Worm (Caenorhabditis elegans) whole organism, young adult: ENCODE data around the gene C32D5.8.

Source experiments
- B0261.1 ChIP-seq: sonication (generic microtip); optimal IDR thresholded peaks from 2 replicates; lab custom pipeline; 2016; ENCODE audit warnings: mild to moderate bottlenecking, missing genetic modification characterization, moderate library complexity, missing compliant biosample characterization
- B0336.3 ChIP-seq: fragments of 200-800 bp; sonication (Bioruptor generic); IDR thresholded peaks from 2 replicates; pipeline ENCODE4 v1.3.6; 2022; ENCODE audit warnings: missing genetic modification characterization, missing compliant biosample characterization
- C06A6.2 ChIP-seq: fragments of 200-800 bp; sonication (Bioruptor generic); conservative IDR thresholded peaks from 2 replicates; pipeline ENCODE4 v1.3.6; 2022; ENCODE audit warnings: missing genetic modification characterization, missing compliant biosample characterization
- C17E4.6 ChIP-seq: fragments of 200-800 bp; sonication (Bioruptor generic); IDR thresholded peaks from 2 replicates; pipeline ENCODE4 v1.3.6; 2022; ENCODE audit warnings: missing genetic modification reagents, missing genetic modification characterization, missing compliant biosample characterization
- F10E7.11 ChIP-seq: sonication (generic microtip); optimal IDR thresholded peaks from 2 replicates; lab custom pipeline; 2017; ENCODE audit warnings: mild to moderate bottlenecking, missing genetic modification characterization, moderate library complexity, missing compliant biosample characterization
- Y53F4B.3 ChIP-seq: fragments of 200-800 bp; sonication (Bioruptor generic); IDR thresholded peaks from 2 replicates; pipeline ENCODE4 v1.3.6; 2022; ENCODE audit warnings: missing genetic modification reagents, missing genetic modification characterization, missing compliant biosample characterization
- Y79H2A.3 ChIP-seq: fragments of 200-800 bp; sonication (Bioruptor generic); conservative IDR thresholded peaks from 2 replicates; pipeline ENCODE4 v1.3.6; 2022; ENCODE audit warnings: missing genetic modification reagents, missing genetic modification characterization, missing compliant biosample characterization
- akir-1 ChIP-seq: fragments of 200-800 bp; sonication (Bioruptor generic); optimal IDR thresholded peaks from 2 replicates; lab custom pipeline; 2018; ENCODE audit warnings: mild to moderate bottlenecking, missing genetic modification characterization, moderate library complexity, missing compliant biosample characterization
- aptf-2 ChIP-seq: fragments of 200-800 bp; sonication (Bioruptor generic); conservative IDR thresholded peaks from 2 replicates; pipeline ENCODE4 v1.3.6; 2022; ENCODE audit warnings: missing genetic modification reagents, missing genetic modification characterization, missing compliant biosample characterization
- aptf-3 ChIP-seq: fragments of 200-800 bp; sonication (Bioruptor generic); IDR thresholded peaks from 2 replicates; pipeline ENCODE4 v1.3.6; 2022; ENCODE audit warnings: missing genetic modification characterization, missing compliant biosample characterization
- atf-7 ChIP-seq: sonication (generic microtip); optimal IDR thresholded peaks from 2 replicates; lab custom pipeline; 2017; ENCODE audit warnings: mild to moderate bottlenecking, missing genetic modification characterization, missing compliant biosample characterization
- attf-3 ChIP-seq: fragments of 200-800 bp; sonication (Bioruptor generic); conservative IDR thresholded peaks from 2 replicates; pipeline ENCODE4 v1.3.6; 2022; ENCODE audit warnings: missing genetic modification reagents, missing genetic modification characterization, missing compliant biosample characterization
- bed-1 ChIP-seq: fragments of 200-800 bp; sonication (Bioruptor generic); IDR thresholded peaks from 2 replicates; pipeline ENCODE4 v1.3.6; 2022; ENCODE audit warnings: missing genetic modification reagents, missing genetic modification characterization, missing compliant biosample characterization
- bed-2 ChIP-seq: fragments of 200-800 bp; sonication (Bioruptor generic); IDR thresholded peaks from 2 replicates; pipeline ENCODE4 v1.3.6; 2022; ENCODE audit warnings: missing genetic modification reagents, missing genetic modification characterization, missing compliant biosample characterization
- ccch-3 ChIP-seq: fragments of 200-800 bp; sonication (Bioruptor generic); optimal IDR thresholded peaks from 2 replicates; lab custom pipeline; 2018; ENCODE audit warnings: mild to moderate bottlenecking, missing genetic modification characterization, missing compliant biosample characterization
- cebp-1 ChIP-seq, 2 experiments: fragments of 200-800 bp in 1 of 2; sonication (Bioruptor generic) in 1 of 2; sonication (generic microtip) in 1 of 2; IDR thresholded peaks in 1 of 2; optimal IDR thresholded peaks in 1 of 2; 2 replicates each; pipeline versions ENCODE4 v1.3.6 to Lab custom; 2017 to 2022; ENCODE audit warnings: missing compliant biosample characterization in 2 of 2, missing genetic modification characterization in 2 of 2, mild to moderate bottlenecking in 1 of 2, missing genetic modification reagents in 1 of 2, moderate library complexity in 1 of 2
- cebp-2 ChIP-seq: fragments of 200-800 bp; sonication (Bioruptor generic); IDR thresholded peaks from 2 replicates; pipeline ENCODE4 v1.3.6; 2022; ENCODE audit warnings: missing genetic modification characterization, missing compliant biosample characterization
- ceh-100 ChIP-seq: fragments of 200-800 bp; sonication (Bioruptor generic); IDR thresholded peaks from 2 replicates; pipeline ENCODE4 v1.3.6; 2022; ENCODE audit warnings: missing genetic modification reagents, missing genetic modification characterization, missing compliant biosample characterization
- ceh-27 ChIP-seq: fragments of 200-800 bp; sonication (Bioruptor generic); optimal IDR thresholded peaks from 2 replicates; lab custom pipeline; 2018; ENCODE audit warnings: mild to moderate bottlenecking, missing genetic modification characterization, moderate library complexity, missing compliant biosample characterization
- chd-7 ChIP-seq: sonication (generic microtip); optimal IDR thresholded peaks from 2 replicates; lab custom pipeline; 2016; ENCODE audit warnings: mild to moderate bottlenecking, missing genetic modification characterization, moderate library complexity, missing compliant biosample characterization
- die-1 ChIP-seq: sonication (generic microtip); optimal IDR thresholded peaks from 2 replicates; lab custom pipeline; 2016; ENCODE audit warnings: missing genotype, mild to moderate bottlenecking, missing genetic modification characterization, missing compliant biosample characterization
- dpff-1 ChIP-seq: sonication (generic microtip); optimal IDR thresholded peaks from 2 replicates; lab custom pipeline; 2017; ENCODE audit warnings: mild to moderate bottlenecking, missing genetic modification characterization, missing compliant biosample characterization
- dpl-1 ChIP-seq: fragments of 150-350 bp; optimal IDR thresholded peaks from 2 replicates; lab custom pipeline; 2014; ENCODE audit warnings: missing biosample characterization, missing genetic modification reagents, missing genetic modification characterization
- egl-44 ChIP-seq: fragments of 200-800 bp; sonication (Bioruptor generic); IDR thresholded peaks from 2 replicates; pipeline ENCODE4 v1.3.6; 2022; ENCODE audit warnings: missing genetic modification reagents, missing genetic modification characterization, missing compliant biosample characterization
- egrh-3 ChIP-seq: fragments of 200-800 bp; sonication (Bioruptor generic); IDR thresholded peaks from 2 replicates; pipeline ENCODE4 v1.3.6; 2022; ENCODE audit warnings: missing genetic modification reagents, missing genetic modification characterization, missing compliant biosample characterization
- ekl-4 ChIP-seq: fragments of 200-800 bp; sonication (Bioruptor generic); IDR thresholded peaks from 2 replicates; pipeline ENCODE4 v1.3.6; 2022; ENCODE audit warnings: missing genetic modification reagents, missing genetic modification characterization, missing compliant biosample characterization
- gei-17 ChIP-seq: fragments of 200-800 bp; sonication (Bioruptor generic); optimal IDR thresholded peaks from 2 replicates; lab custom pipeline; 2018; ENCODE audit warnings: mild to moderate bottlenecking, missing genetic modification characterization, missing compliant biosample characterization
- him-1 ChIP-seq: sonication (generic microtip); optimal IDR thresholded peaks from 2 replicates; lab custom pipeline; 2016; ENCODE audit warnings: missing genotype, missing genetic modification reagents, missing genetic modification characterization, missing compliant biosample characterization
- hlh-12 ChIP-seq: sonication (generic microtip); optimal IDR thresholded peaks from 2 replicates; lab custom pipeline; 2016; ENCODE audit warnings: missing genetic modification characterization, missing compliant biosample characterization
- hsf-1 ChIP-seq: fragments of 200-800 bp; sonication (Bioruptor generic); IDR thresholded peaks from 2 replicates; pipeline ENCODE4 v1.3.6; 2022; ENCODE audit warnings: missing genetic modification reagents, missing genetic modification characterization, missing compliant biosample characterization
- lag-1 ChIP-seq: fragments of 200-800 bp; sonication (Bioruptor generic); IDR thresholded peaks from 2 replicates; pipeline ENCODE4 v1.3.6; 2022; ENCODE audit warnings: missing genetic modification reagents, missing genetic modification characterization, missing compliant biosample characterization
- lin-35 ChIP-seq, 3 experiments: fragments of 150-350 bp in 2 of 3; sonication (generic microtip) in 1 of 3; optimal IDR thresholded peaks; 2 replicates each; lab custom pipeline; 2014 to 2018; ENCODE audit warnings: missing biosample characterization in 3 of 3, missing genetic modification characterization in 3 of 3, missing genetic modification reagents in 3 of 3
- lin-40 ChIP-seq: sonication (generic microtip); optimal IDR thresholded peaks from 2 replicates; lab custom pipeline; 2016; ENCODE audit warnings: missing genetic modification characterization, mild to moderate bottlenecking, missing compliant biosample characterization, missing genotype, missing genetic modification reagents
- lsy-27 ChIP-seq: sonication (generic microtip); optimal IDR thresholded peaks from 2 replicates; lab custom pipeline; 2017; ENCODE audit warnings: missing genetic modification characterization, mild to moderate bottlenecking, missing compliant biosample characterization, antibody characterized with exemption, missing genotype, borderline replicate concordance; ENCODE audit not compliant: insufficient read depth
- madf-3 ChIP-seq: fragments of 200-800 bp; sonication (Bioruptor generic); IDR thresholded peaks from 2 replicates; pipeline ENCODE4 v1.3.6; 2022; ENCODE audit warnings: missing genetic modification reagents, missing genetic modification characterization, missing compliant biosample characterization
- mcd-1 ChIP-seq: fragments of 200-800 bp; sonication (Bioruptor generic); IDR thresholded peaks from 2 replicates; pipeline ENCODE4 v1.3.6; 2022; ENCODE audit warnings: missing genetic modification reagents, missing genetic modification characterization, missing compliant biosample characterization
- rpc-1 ChIP-seq, 2 experiments: fragments of 150-350 bp in 1 of 2; sonication (generic microtip) in 1 of 2; optimal IDR thresholded peaks; 2 replicates each; lab custom pipeline; 2014 to 2018; ENCODE audit warnings: missing biosample characterization in 1 of 2, missing genetic modification characterization in 1 of 2, missing genetic modification reagents in 1 of 2, missing genotype in 1 of 2
- sea-2 ChIP-seq: fragments of 200-800 bp; sonication (Bioruptor generic); IDR thresholded peaks from 2 replicates; pipeline ENCODE4 v1.3.6; 2022; ENCODE audit warnings: missing genetic modification characterization, missing compliant biosample characterization
- snpc-4 ChIP-seq, 5 experiments: fragments of 150-350 bp in 1 of 5; sonication (generic microtip) in 4 of 5; optimal IDR thresholded peaks; 2 replicates each; lab custom pipeline; 2014 to 2018; ENCODE audit warnings: missing genetic modification characterization in 5 of 5, missing biosample characterization in 3 of 5, antibody characterized with exemption in 2 of 5, mild to moderate bottlenecking in 2 of 5, missing compliant biosample characterization in 2 of 5, missing genotype in 2 of 5, moderate library complexity in 2 of 5, missing genetic modification reagents in 1 of 5
- somi-1 ChIP-seq: fragments of 200-800 bp; sonication (Bioruptor generic); optimal IDR thresholded peaks from 2 replicates; lab custom pipeline; 2018; ENCODE audit warnings: mild to moderate bottlenecking, missing genetic modification characterization, missing compliant biosample characterization
- tbp1 ChIP-seq: fragments of 200-800 bp; sonication (Bioruptor generic); optimal IDR thresholded peaks from 2 replicates; lab custom pipeline; 2018; ENCODE audit warnings: mild to moderate bottlenecking, missing genetic modification characterization, missing compliant biosample characterization
- unc-62 ChIP-seq: fragments of 150-350 bp; optimal IDR thresholded peaks from 2 replicates; lab custom pipeline; 2014; ENCODE audit warnings: missing biosample characterization, missing genetic modification reagents, missing genetic modification characterization
- zfh-2 ChIP-seq: fragments of 200-800 bp; sonication (Bioruptor generic); conservative IDR thresholded peaks from 2 replicates; pipeline ENCODE4 v1.3.6; 2022; ENCODE audit warnings: missing genetic modification reagents, missing genetic modification characterization, missing compliant biosample characterization
- ztf-25 ChIP-seq: fragments of 200-800 bp; sonication (Bioruptor generic); IDR thresholded peaks from 2 replicates; pipeline ENCODE4 v1.3.6; 2022; ENCODE audit warnings: missing genetic modification reagents, missing genetic modification characterization, missing compliant biosample characterization
- ztf-3 ChIP-seq: fragments of 200-800 bp; sonication (Bioruptor generic); optimal IDR thresholded peaks from 2 replicates; lab custom pipeline; 2018; ENCODE audit warnings: mild to moderate bottlenecking, missing genetic modification characterization, missing compliant biosample characterization

Gene C32D5.8

DNA sequence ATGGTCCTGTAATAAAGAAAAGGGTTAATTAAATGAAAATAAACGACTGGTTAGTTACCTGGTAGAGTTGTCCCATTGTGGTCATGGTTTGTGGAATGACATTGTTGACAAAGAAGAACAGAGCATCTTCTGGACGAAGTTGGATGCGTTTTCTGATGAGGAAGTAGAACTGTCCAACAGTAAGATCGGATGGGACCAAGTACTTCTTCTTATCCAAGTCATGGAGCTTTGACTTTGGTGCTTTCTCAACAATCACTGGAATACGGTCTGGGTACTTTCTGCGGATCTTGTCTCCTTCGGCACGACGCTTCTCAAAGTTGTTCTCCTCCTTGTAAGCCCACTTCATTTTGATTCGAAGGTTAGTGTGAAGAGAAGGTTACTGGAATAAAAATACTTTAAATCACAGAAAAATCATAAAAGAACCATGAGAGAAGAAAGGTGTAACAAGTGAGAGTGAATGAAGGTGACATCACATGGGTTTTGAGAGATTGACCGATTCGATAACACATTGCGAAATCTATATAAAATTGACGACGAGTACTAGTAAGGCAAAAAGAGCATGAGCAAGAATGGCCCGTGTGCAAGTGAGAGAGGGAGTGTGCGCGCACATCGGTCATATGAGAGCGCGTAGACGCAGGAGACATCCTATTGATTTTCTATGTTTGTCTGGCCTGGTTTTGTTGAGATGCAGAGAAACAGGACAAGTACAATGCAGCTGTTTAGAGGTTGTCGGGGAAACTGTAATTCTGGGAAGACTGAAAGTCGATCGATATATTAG, 1.8 kb upstream of the C32D5.8 start, which contains the start of gene lgg-1 (continued):
- TF ChIP-seq gei-17 (GFP tag; lab: Kevin White, UChicago) = no peak
- no peak for TF ChIP-seq madf-3 (GFP tag; lab: Robert Waterston, UW)
- no peak; the same call in 1 of the 2 replicates for TF ChIP-seq C17E4.6
- TF ChIP-seq bed-2 (GFP tag; lab: Robert Waterston, UW) = peak; percentile 54; the same call in 1 of the 2 replicates
- TF ChIP-seq ztf-25 (GFP tag; lab: Robert Waterston, UW) = no peak
- 0 out of 2 replicates have a peak, but pooled peaks have one; percentile 63 for TF ChIP-seq cebp-2 (GFP tag; lab: Robert Waterston, UW)
- TF ChIP-seq mcd-1 (GFP tag; lab: Robert Waterston, UW) = peak; percentile 56
- TF ChIP-seq lag-1 (GFP tag; lab: Robert Waterston, UW) = 0 out of 2 replicates have a peak, but pooled peaks have one; percentile 35
- TF ChIP-seq sea-2 = no peak
- TF ChIP-seq ekl-4 = 0 out of 2 replicates have a peak, but pooled peaks have one; percentile 71
- no peak for TF ChIP-seq dpff-1 (tag; lab: Kevin White, UChicago)
- no peak for TF ChIP-seq somi-1 (GFP tag; lab: Kevin White, UChicago)
- TF ChIP-seq dpl-1 (GFP tag; lab: Kevin White, UChicago) = peak; percentile 40
- TF ChIP-seq aptf-2 = peak; percentile 58; the same call in 1 of the 2 replicates
- TF ChIP-seq Y79H2A.3 (GFP tag; lab: Robert Waterston, UW) = 0 out of 2 replicates have a peak, but pooled peaks have one; percentile 6
- TF ChIP-seq snpc-4 (GFP tag; optimal IDR thresholded peaks at IDR 0.05; lab: Kevin White, UChicago) = no peak
- peak in 3 of 4 experiments; percentile 1 to 12 (median 10) for TF ChIP-seq snpc-4 (tag; optimal IDR thresholded peaks at IDR 0.05; lab: Kevin White, UChicago)
- TF ChIP-seq rpc-1 (optimal IDR thresholded peaks at IDR 0.05; lab: Kevin White, UChicago) = no peak
- no peak for TF ChIP-seq rpc-1 (tag; optimal IDR thresholded peaks at IDR 0.05; lab: Kevin White, UChicago)
- no peak for TF ChIP-seq bed-1 (GFP tag; lab: Robert Waterston, UW)
- no peak for TF ChIP-seq Y53F4B.3 (GFP tag; lab: Robert Waterston, UW)
- peak; percentile 11 for TF ChIP-seq lin-40 (tag; lab: Kevin White, UChicago)
- TF ChIP-seq die-1 (tag; lab: Kevin White, UChicago) = no peak
- no peak for TF ChIP-seq atf-7 (tag; lab: Kevin White, UChicago)
- TF ChIP-seq egl-44 = no peak; the same call in 1 of the 2 replicates
- TF ChIP-seq B0336.3 (GFP tag; lab: Robert Waterston, UW) = no peak; the same call in 1 of the 2 replicates
- TF ChIP-seq ccch-3 (GFP tag; lab: Kevin White, UChicago) = no peak
- TF ChIP-seq akir-1 (GFP tag; lab: Kevin White, UChicago) = no peak
- TF ChIP-seq chd-7 (tag; lab: Kevin White, UChicago) = peak; percentile 81
- TF ChIP-seq tbp1 (GFP tag; lab: Kevin White, UChicago) = peak; percentile 44
- peak; percentile 87 for TF ChIP-seq cebp-1 (GFP tag; IDR thresholded peaks at IDR 0.05; lab: Robert Waterston, UW)
- peak; percentile 96 for TF ChIP-seq cebp-1 (tag; optimal IDR thresholded peaks at IDR 0.05; lab: Kevin White, UChicago)
- no peak for TF ChIP-seq him-1
- no peak for TF ChIP-seq C06A6.2
- TF ChIP-seq lsy-27 (tag; lab: Kevin White, UChicago) = no peak
- peak; percentile 54 for TF ChIP-seq ztf-3 (GFP tag; lab: Kevin White, UChicago)
- TF ChIP-seq F10E7.11 = no peak
- no peak; the same call in 1 of the 2 replicates for TF ChIP-seq zfh-2 (GFP tag; lab: Robert Waterston, UW)
- TF ChIP-seq lin-35 (GFP tag; optimal IDR thresholded peaks at IDR 0.05; lab: Kevin White, UChicago) = peak in 1 of 3 experiments; percentile 60
- no peak for TF ChIP-seq attf-3 (GFP tag; lab: Robert Waterston, UW)
- TF ChIP-seq hlh-12 = no peak
- no peak for TF ChIP-seq unc-62 (GFP tag; lab: Kevin White, UChicago)
- no peak for TF ChIP-seq B0261.1 (tag; lab: Kevin White, UChicago)
- TF ChIP-seq hsf-1 (GFP tag; lab: Robert Waterston, UW) = no peak
- peak; percentile 41 for TF ChIP-seq ceh-27 (GFP tag; lab: Kevin White, UChicago)
- peak; percentile 29; the same call in 1 of the 2 replicates for TF ChIP-seq egrh-3 (GFP tag; lab: Robert Waterston, UW)
- no peak; the same call in 1 of the 2 replicates for TF ChIP-seq ceh-100 (GFP tag; lab: Robert Waterston, UW)
- TF ChIP-seq aptf-3 (GFP tag; lab: Robert Waterston, UW) = no peak
